Fruit fly (Drosophila melanogaster): Measurements from ENCODE around the gene CG34426.

- TF ChIP-seq CG8478 (optimal IDR thresholded peaks at IDR 0.05) (no peak), CTCF (optimal IDR thresholded peaks at IDR 0.05) (no peak)
Measured at dm6 chr3L:8825560-8825959, 23.3 kb downstream of the CG34426 start.

Measured in S2 (cell line).